Worm (Caenorhabditis elegans): ENCODE measurements around the gene F35F11.2.

DNA sequence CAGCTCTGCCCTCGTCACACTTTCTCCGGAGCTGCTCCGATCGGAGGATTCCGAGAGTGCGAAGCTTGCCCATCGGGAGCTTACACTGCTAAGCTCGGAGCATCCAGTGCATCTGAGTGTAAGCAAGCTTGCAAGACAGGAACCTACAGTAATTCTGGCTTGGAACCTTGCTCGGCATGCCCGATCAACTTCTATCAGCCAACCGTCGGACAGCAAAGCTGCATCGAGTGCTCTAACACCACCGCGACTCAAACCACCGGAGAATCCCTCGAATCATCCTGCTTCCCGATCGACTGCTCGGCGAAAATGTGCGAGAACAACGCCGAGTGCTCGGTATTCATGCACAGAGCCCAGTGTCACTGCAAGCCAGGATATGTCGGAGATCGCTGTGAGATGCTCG is 35.9 kb upstream of the F35F11.2 start:
- TF ChIP-seq ceh-6 (GFP tag; optimal IDR thresholded peaks at IDR 0.05) (no peak), fkh-10 (GFP tag; optimal IDR thresholded peaks at IDR 0.05) (no peak), pha-4 (tag; optimal IDR thresholded peaks at IDR 0.05) (no peak), ceh-34 (tag; optimal IDR thresholded peaks at IDR 0.05) (no peak), mec-3 (tag; optimal IDR thresholded peaks at IDR 0.05; ENCODE audit: borderline replicate concordance) (no peak), K09A11.1 (tag; optimal IDR thresholded peaks at IDR 0.05; ENCODE audit: insufficient read depth) (no peak), che-1 (tag; optimal IDR thresholded peaks at IDR 0.05) (no peak), hlh-8 (tag; optimal IDR thresholded peaks at IDR 0.05) (no peak), nfya-1 (tag; optimal IDR thresholded peaks at IDR 0.05) (no peak)

Measured in whole organism, late embryonic.